Fruit fly (Drosophila melanogaster) whole organism, embryonic: ENCODE measurements around the gene Gclc.
A peak's percentile ranks its signal among the peaks of the same experiment; 100 is the strongest.

ENCODE experiments used
- ATbp ChIP-seq: fragments of 200-800 bp; sonication (Bioruptor generic); optimal IDR thresholded peaks from 2 replicates; lab custom pipeline; 2017; ENCODE audit warnings: missing biosample characterization, mild to moderate bottlenecking, missing genetic modification characterization, missing genetic modification reagents
- Atf-2 ChIP-seq: fragments of 200-800 bp; sonication (Bioruptor generic); optimal IDR thresholded peaks from 2 replicates; lab custom pipeline; 2016; ENCODE audit warnings: missing biosample characterization, missing genetic modification characterization
- CG10462 ChIP-seq: fragments of 200-800 bp; sonication (Bioruptor generic); optimal IDR thresholded peaks from 2 replicates; lab custom pipeline; 2016; ENCODE audit warnings: missing biosample characterization, missing genetic modification characterization
- CG11456 ChIP-seq: fragments of 200-800 bp; sonication (Bioruptor generic); IDR thresholded peaks from 3 replicates; pipeline ENCODE4 v1.3.6; 2022; ENCODE audit warnings: missing biosample characterization, missing genetic modification characterization
- CG11723 ChIP-seq: fragments of 200-800 bp; sonication (Bioruptor generic); optimal IDR thresholded peaks from 2 replicates; lab custom pipeline; 2017; ENCODE audit warnings: missing biosample characterization, mild to moderate bottlenecking, missing genetic modification characterization
- CG12155 ChIP-seq: fragments of 200-800 bp; sonication (Bioruptor generic); optimal IDR thresholded peaks from 3 replicates; lab custom pipeline; 2016; ENCODE audit warnings: missing biosample characterization, missing genetic modification characterization
- CG13894 ChIP-seq: fragments of 200-800 bp; sonication (Bioruptor generic); optimal IDR thresholded peaks from 3 replicates; lab custom pipeline; 2018; ENCODE audit warnings: missing biosample characterization, mild to moderate bottlenecking, missing genetic modification characterization, moderate library complexity
- CG15696 ChIP-seq: fragments of 200-800 bp; sonication (Bioruptor generic); optimal IDR thresholded peaks from 2 replicates; lab custom pipeline; 2019; ENCODE audit warnings: missing biosample characterization, mild to moderate bottlenecking, missing genetic modification characterization, moderate library complexity
- CG1603 ChIP-seq: fragments of 200-800 bp; sonication (Bioruptor generic); optimal IDR thresholded peaks from 2 replicates; lab custom pipeline; 2019; ENCODE audit warnings: missing biosample characterization, mild to moderate bottlenecking, missing genetic modification characterization, moderate library complexity
- CG18011 ChIP-seq: fragments of 200-800 bp; sonication (Bioruptor generic); optimal IDR thresholded peaks from 2 replicates; lab custom pipeline; 2017; ENCODE audit warnings: missing biosample characterization, missing genetic modification characterization, mild to moderate bottlenecking, moderate library complexity, missing genotype
- CG2129 ChIP-seq: fragments of 200-800 bp; sonication (Bioruptor generic); IDR thresholded peaks from 2 replicates; pipeline ENCODE4 v1.3.6; 2022; ENCODE audit warnings: missing biosample characterization, missing genetic modification characterization; ENCODE audit not compliant: partially characterized antibody
- CG2678 ChIP-seq: fragments of 200-800 bp; sonication (Bioruptor generic); optimal IDR thresholded peaks from 3 replicates; lab custom pipeline; 2019; ENCODE audit warnings: missing biosample characterization, mild to moderate bottlenecking, missing genetic modification characterization, moderate library complexity
- CG34422 ChIP-seq: fragments of 200-800 bp; sonication (Bioruptor generic); IDR thresholded peaks from 3 replicates; pipeline ENCODE4 v1.3.6; 2022; ENCODE audit warnings: missing biosample characterization, missing genetic modification characterization
- CG4328 ChIP-seq: fragments of 200-800 bp; sonication (Bioruptor generic); optimal IDR thresholded peaks from 3 replicates; lab custom pipeline; 2017; ENCODE audit warnings: missing biosample characterization, missing genetic modification reagents, missing genetic modification characterization
- CG4360 ChIP-seq: fragments of 200-800 bp; sonication (Bioruptor generic); IDR thresholded peaks from 2 replicates; pipeline ENCODE4 v1.3.6; 2022; ENCODE audit warnings: missing biosample characterization, missing genetic modification characterization
- CG4820 ChIP-seq: fragments of 200-800 bp; sonication (Bioruptor generic); optimal IDR thresholded peaks from 3 replicates; lab custom pipeline; 2016; ENCODE audit warnings: missing biosample characterization, missing genetic modification characterization
- CG5180 ChIP-seq: fragments of 200-800 bp; sonication (Bioruptor generic); optimal IDR thresholded peaks from 3 replicates; lab custom pipeline; 2017; ENCODE audit warnings: missing biosample characterization, missing genetic modification characterization, mild to moderate bottlenecking, moderate library complexity, missing genetic modification reagents
- CG6765 ChIP-seq: fragments of 200-800 bp; sonication (Bioruptor generic); optimal IDR thresholded peaks from 3 replicates; lab custom pipeline; 2017; ENCODE audit warnings: missing biosample characterization, mild to moderate bottlenecking, missing genetic modification characterization
- CG7839 ChIP-seq: fragments of 200-800 bp; sonication (Bioruptor generic); optimal IDR thresholded peaks from 3 replicates; lab custom pipeline; 2018; ENCODE audit warnings: missing biosample characterization, mild to moderate bottlenecking, missing genetic modification characterization, moderate library complexity
- CG7928 ChIP-seq: fragments of 200-800 bp; sonication (Bioruptor generic); optimal IDR thresholded peaks from 2 replicates; lab custom pipeline; 2017; ENCODE audit warnings: missing biosample characterization, mild to moderate bottlenecking, missing genetic modification characterization
- CG8089 ChIP-seq: fragments of 200-800 bp; sonication (Bioruptor generic); optimal IDR thresholded peaks from 3 replicates; lab custom pipeline; 2016; ENCODE audit warnings: missing biosample characterization, missing genetic modification characterization
- CHES-1-like ChIP-seq: fragments of 200-800 bp; sonication (Bioruptor generic); optimal IDR thresholded peaks from 2 replicates; lab custom pipeline; 2016; ENCODE audit warnings: missing biosample characterization, missing genetic modification characterization
- Chrac-16 ChIP-seq: fragments of 200-800 bp; sonication (Bioruptor generic); optimal IDR thresholded peaks from 3 replicates; lab custom pipeline; 2016; ENCODE audit warnings: missing biosample characterization, missing genetic modification characterization
- CoRest ChIP-seq: fragments of 200-800 bp; sonication (Bioruptor generic); optimal IDR thresholded peaks from 3 replicates; lab custom pipeline; 2018; ENCODE audit warnings: missing biosample characterization, mild to moderate bottlenecking, missing genetic modification characterization, moderate library complexity
- Dbx ChIP-seq: fragments of 200-800 bp; sonication (Bioruptor generic); IDR thresholded peaks from 3 replicates; pipeline ENCODE4 v1.3.6; 2022; ENCODE audit warnings: missing biosample characterization, missing genetic modification characterization
- Ets65A ChIP-seq: fragments of 200-800 bp; sonication (Bioruptor generic); peaks from one replicate; lab custom pipeline; 2016; ENCODE audit warnings: missing biosample characterization, missing genetic modification characterization
- Gsc ChIP-seq: fragments of 200-800 bp; sonication (Bioruptor generic); IDR thresholded peaks from 2 replicates; pipeline ENCODE4 v1.3.6; 2022; ENCODE audit warnings: missing biosample characterization, missing genetic modification characterization
- H15 ChIP-seq: fragments of 200-800 bp; sonication (Bioruptor generic); IDR thresholded peaks from 3 replicates; pipeline ENCODE4 v1.3.6; 2022; ENCODE audit warnings: missing biosample characterization, missing genetic modification characterization
- Lim3 ChIP-seq: fragments of 200-800 bp; sonication (Bioruptor generic); IDR thresholded peaks from 2 replicates; pipeline ENCODE4 v1.3.6; 2022; ENCODE audit warnings: missing biosample characterization, missing genetic modification characterization
- Opbp ChIP-seq: fragments of 200-800 bp; sonication (Bioruptor generic); IDR thresholded peaks from 3 replicates; pipeline ENCODE4 v1.3.6; 2022; ENCODE audit warnings: missing biosample characterization, missing genetic modification characterization; ENCODE audit not compliant: partially characterized antibody
- Rx ChIP-seq: fragments of 200-800 bp; sonication (Bioruptor generic); IDR thresholded peaks from 2 replicates; pipeline ENCODE4 v1.3.6; 2022; ENCODE audit warnings: missing biosample characterization, missing genetic modification characterization
- Six4 ChIP-seq: fragments of 200-800 bp; sonication (Bioruptor generic); optimal IDR thresholded peaks from 2 replicates; lab custom pipeline; 2016; ENCODE audit warnings: missing biosample characterization, missing genetic modification characterization
- ab ChIP-seq: fragments of 200-800 bp; sonication (Bioruptor generic); optimal IDR thresholded peaks from 2 replicates; lab custom pipeline; 2016; ENCODE audit warnings: missing biosample characterization, missing genetic modification characterization
- danr ChIP-seq: fragments of 200-800 bp; sonication (Bioruptor generic); IDR thresholded peaks from 2 replicates; pipeline ENCODE4 v1.3.6; 2022; ENCODE audit warnings: missing biosample characterization, missing genetic modification characterization
- fru ChIP-seq: fragments of >200 bp; optimal IDR thresholded peaks from 2 replicates; lab custom pipeline; 2017
- fu2 ChIP-seq: fragments of 200-800 bp; sonication (Bioruptor generic); optimal IDR thresholded peaks from 2 replicates; lab custom pipeline; 2016; ENCODE audit warnings: missing biosample characterization, missing genetic modification characterization
- hth ChIP-seq: fragments of >200 bp; optimal IDR thresholded peaks from 2 replicates; lab custom pipeline; 2017; ENCODE audit warnings: inconsistent platforms
- inv ChIP-seq: fragments of 200-800 bp; sonication (Bioruptor generic); IDR thresholded peaks from 2 replicates; pipeline ENCODE4 v1.3.6; 2022; ENCODE audit warnings: missing biosample characterization, missing genetic modification characterization; ENCODE audit not compliant: partially characterized antibody
- luna ChIP-seq: fragments of 200-800 bp; sonication (Bioruptor generic); optimal IDR thresholded peaks from 2 replicates; lab custom pipeline; 2016; ENCODE audit warnings: missing biosample characterization, missing genetic modification characterization
- mld ChIP-seq: fragments of 200-800 bp; sonication (Bioruptor generic); IDR thresholded peaks from 3 replicates; pipeline ENCODE4 v1.3.6; 2022; ENCODE audit warnings: missing biosample characterization, missing genetic modification characterization; ENCODE audit not compliant: partially characterized antibody
- odd ChIP-seq: fragments of 200-800 bp; sonication (Bioruptor generic); optimal IDR thresholded peaks from 2 replicates; lab custom pipeline; 2017; ENCODE audit warnings: missing biosample characterization, mild to moderate bottlenecking, missing genetic modification characterization
- pnt ChIP-seq: fragments of 200-800 bp; sonication (Bioruptor generic); optimal IDR thresholded peaks from 3 replicates; lab custom pipeline; 2016; ENCODE audit warnings: missing biosample characterization, missing genetic modification characterization
- psq ChIP-seq: fragments of 200-800 bp; sonication (Bioruptor generic); optimal IDR thresholded peaks from 2 replicates; lab custom pipeline; 2017; ENCODE audit warnings: missing biosample characterization, missing genetic modification characterization
- ranshi ChIP-seq: fragments of 200-800 bp; sonication (Bioruptor generic); IDR thresholded peaks from 2 replicates; pipeline ENCODE4 v1.3.6; 2022; ENCODE audit warnings: missing biosample characterization, missing genetic modification characterization
- sqz ChIP-seq: fragments of 200-800 bp; sonication (Bioruptor generic); optimal IDR thresholded peaks from 3 replicates; lab custom pipeline; 2018; ENCODE audit warnings: missing biosample characterization, mild to moderate bottlenecking, missing genetic modification characterization
- tna ChIP-seq: fragments of 200-800 bp; sonication (Bioruptor generic); IDR thresholded peaks from 2 replicates; pipeline ENCODE4 v1.3.6; 2022; ENCODE audit warnings: missing biosample characterization, missing genetic modification characterization; ENCODE audit not compliant: partially characterized antibody
- toy ChIP-seq: fragments of 200-800 bp; sonication (Bioruptor generic); IDR thresholded peaks from 2 replicates; pipeline ENCODE4 v1.3.6; 2022; ENCODE audit warnings: missing biosample characterization, missing genetic modification characterization
- tx ChIP-seq: fragments of 200-800 bp; sonication (Bioruptor generic); optimal IDR thresholded peaks from 2 replicates; lab custom pipeline; 2016; ENCODE audit warnings: missing biosample characterization, missing genetic modification characterization
- vvl ChIP-seq: fragments of 200-800 bp; sonication (Bioruptor generic); IDR thresholded peaks from 2 replicates; pipeline ENCODE4 v1.3.6; 2022; ENCODE audit warnings: missing biosample characterization, missing genetic modification characterization
- wdn ChIP-seq: fragments of 200-800 bp; sonication (Bioruptor generic); IDR thresholded peaks from 2 replicates; pipeline ENCODE4 v1.3.6; 2022; ENCODE audit warnings: missing biosample characterization, missing genetic modification characterization

Gclc gene

DNA sequence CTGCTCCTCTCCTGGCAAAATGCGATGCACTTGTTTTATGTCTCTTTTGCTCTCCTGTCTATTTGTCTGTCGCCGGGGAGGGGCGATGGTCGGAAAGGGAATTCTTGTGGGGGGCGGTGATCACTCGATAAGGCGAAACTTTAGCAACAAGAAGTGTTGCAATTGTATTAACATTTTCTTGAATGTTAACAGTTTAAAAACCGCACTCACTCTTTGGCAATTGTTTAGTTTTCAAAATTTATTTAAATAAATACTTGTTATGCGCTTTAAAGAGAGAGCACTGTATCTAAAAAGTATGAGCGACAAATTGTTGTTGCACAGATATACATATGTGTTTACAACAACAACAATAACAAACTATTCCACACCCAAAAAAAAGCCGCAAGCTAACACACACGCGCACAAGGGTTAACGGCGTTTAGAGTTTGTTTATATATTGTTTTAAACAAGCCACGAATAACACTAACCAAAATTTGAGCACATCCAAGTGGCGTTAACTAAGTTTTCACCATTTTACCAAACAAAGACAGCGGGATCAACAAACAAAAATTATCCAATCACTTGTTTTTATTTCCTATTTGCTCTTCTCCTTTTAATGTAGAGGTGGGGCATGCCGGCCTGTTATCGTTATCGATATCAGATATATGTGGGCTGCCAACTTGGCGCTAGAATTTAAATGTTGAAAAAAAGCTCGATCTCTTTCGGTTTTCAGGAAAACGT lies 14.3 kb downstream of the Gclc start, which contains the start of gene CG2258 (continued):
- TF ChIP-seq vvl (GFP tag; lab: Robert Waterston, UW) (peak; percentile 95), CG4820 (GFP tag; lab: Kevin White, UChicago) (peak; percentile 82), Ets65A (peak; percentile 98), sqz (GFP tag; lab: Kevin White, UChicago) (peak; percentile 82), CG2129 (GFP tag; lab: Robert Waterston, UW) (no peak), CG34422 (GFP tag; lab: Robert Waterston, UW) (peak; percentile 89), CG2678 (peak; percentile 85), fru (lab: Kevin White, UChicago) (no peak), Atf-2 (GFP tag; lab: Kevin White, UChicago) (peak; percentile 45), CG6765 (GFP tag; lab: Kevin White, UChicago) (peak; percentile 69), CG1603 (tag; lab: Kevin White, UChicago) (peak; percentile 91), CG11723 (peak; percentile 68), H15 (GFP tag; lab: Robert Waterston, UW) (peak; percentile 84), Lim3 (peak; percentile 43; the same call in 1 of the 2 replicates), Rx (GFP tag; lab: Robert Waterston, UW) (peak; percentile 58), odd (GFP tag; lab: Kevin White, UChicago) (peak; percentile 78), CG15696 (peak; percentile 51), toy (GFP tag; lab: Robert Waterston, UW) (peak; percentile 73), Dbx (peak; percentile 62; the same call in 1 of the 3 replicates), tx (peak; percentile 62), CG11456 (GFP tag; lab: Robert Waterston, UW) (peak; percentile 86), Six4 (GFP tag; lab: Kevin White, UChicago) (peak; percentile 73), Gsc (GFP tag; lab: Robert Waterston, UW) (peak; percentile 61), CG7928 (GFP tag; lab: Kevin White, UChicago) (peak; percentile 53), Opbp (GFP tag; lab: Robert Waterston, UW) (no peak), CoRest (tag; lab: Kevin White, UChicago) (peak; percentile 87), CG18011 (GFP tag; lab: Kevin White, UChicago) (peak; percentile 27), danr (peak; percentile 83), ranshi (GFP tag; lab: Robert Waterston, UW) (peak; percentile 89), ab (GFP tag; lab: Kevin White, UChicago) (peak; percentile 12), CHES-1-like (GFP tag; lab: Kevin White, UChicago) (peak; percentile 71), CG4360 (GFP tag; lab: Robert Waterston, UW) (peak; percentile 71), wdn (GFP tag; lab: Robert Waterston, UW) (peak; percentile 63; the same call in 1 of the 2 replicates), CG8089 (GFP tag; lab: Kevin White, UChicago) (peak; percentile 46), psq (GFP tag; lab: Kevin White, UChicago) (peak; percentile 24), fu2 (GFP tag; lab: Kevin White, UChicago) (peak; percentile 63), CG13894 (tag; lab: Kevin White, UChicago) (peak; percentile 65), tna (GFP tag; lab: Robert Waterston, UW) (0 out of 2 replicates have a peak, but pooled peaks have one; percentile 16), CG4328 (GFP tag; lab: Kevin White, UChicago) (peak; percentile 77), inv (GFP tag; lab: Robert Waterston, UW) (no peak), mld (GFP tag; lab: Robert Waterston, UW) (no peak), pnt (no peak), CG12155 (GFP tag; lab: Kevin White, UChicago) (peak; percentile 78), ATbp (peak; percentile 92), luna (GFP tag; lab: Kevin White, UChicago) (no peak), hth (lab: Kevin White, UChicago) (no peak), CG5180 (GFP tag; lab: Kevin White, UChicago) (peak; percentile 64), Chrac-16 (GFP tag; lab: Kevin White, UChicago) (peak; percentile 76), CG7839 (peak; percentile 92), CG10462 (GFP tag; lab: Kevin White, UChicago) (peak; percentile 1)
